Fruit fly (Drosophila melanogaster) whole organism, embryonic: ENCODE results near the gene Claspin.

ENCODE experiments used
- Abd-B ChIP-seq: fragments of 200-800 bp; sonication (Bioruptor generic); optimal IDR thresholded peaks from 2 replicates; lab custom pipeline; 2018; ENCODE audit warnings: missing biosample characterization, mild to moderate bottlenecking, missing genetic modification characterization, moderate library complexity
- Asciz ChIP-seq: fragments of 200-800 bp; sonication (Bioruptor generic); optimal IDR thresholded peaks from 2 replicates; lab custom pipeline; 2017; ENCODE audit warnings: missing biosample characterization, mild to moderate bottlenecking, missing genetic modification characterization, missing genetic modification reagents
- Atf6 ChIP-seq: fragments of 200-800 bp; sonication (Bioruptor generic); IDR thresholded peaks from 2 replicates; pipeline ENCODE4 v1.3.6; 2022; ENCODE audit warnings: missing biosample characterization, missing genetic modification characterization
- BEAF-32 ChIP-seq: fragments of 200-800 bp; sonication (Bioruptor generic); optimal IDR thresholded peaks from 3 replicates; lab custom pipeline; 2017; ENCODE audit warnings: missing biosample characterization, missing genetic modification characterization, mild to moderate bottlenecking, moderate library complexity, missing genetic modification reagents
- C15 ChIP-seq: fragments of 200-800 bp; sonication (Bioruptor generic); IDR thresholded peaks from 3 replicates; pipeline ENCODE4 v1.3.6; 2022; ENCODE audit warnings: missing biosample characterization, missing genetic modification characterization
- CG10654 ChIP-seq: fragments of 200-800 bp; sonication (Bioruptor generic); optimal IDR thresholded peaks from 2 replicates; lab custom pipeline; 2016; ENCODE audit warnings: missing biosample characterization, missing genetic modification characterization
- CG12071 ChIP-seq: fragments of 200-800 bp; sonication (Bioruptor generic); optimal IDR thresholded peaks from 3 replicates; lab custom pipeline; 2018; ENCODE audit warnings: missing biosample characterization, mild to moderate bottlenecking, missing genetic modification characterization
- CG12299 ChIP-seq: fragments of 200-800 bp; sonication (Bioruptor generic); optimal IDR thresholded peaks from 2 replicates; lab custom pipeline; 2018; ENCODE audit warnings: missing biosample characterization, mild to moderate bottlenecking, missing genetic modification characterization
- CG14710 ChIP-seq: fragments of 200-800 bp; sonication (Bioruptor generic); optimal IDR thresholded peaks from 3 replicates; lab custom pipeline; 2019; ENCODE audit warnings: missing biosample characterization, mild to moderate bottlenecking, missing genetic modification characterization, moderate library complexity
- CG1832 ChIP-seq: fragments of 200-800 bp; sonication (Bioruptor generic); optimal IDR thresholded peaks from 2 replicates; lab custom pipeline; 2017; ENCODE audit warnings: missing biosample characterization, mild to moderate bottlenecking, missing genetic modification characterization, inconsistent platforms
- CG2116 ChIP-seq: fragments of 200-800 bp; sonication (Bioruptor generic); optimal IDR thresholded peaks from 3 replicates; lab custom pipeline; 2018; ENCODE audit warnings: missing biosample characterization, mild to moderate bottlenecking, missing genetic modification characterization
- CG2199 ChIP-seq: fragments of 200-800 bp; sonication (Bioruptor generic); IDR thresholded peaks from 3 replicates; pipeline ENCODE4 v1.3.6; 2022; ENCODE audit warnings: missing biosample characterization, missing genetic modification characterization
- CG30403 ChIP-seq: fragments of 200-800 bp; sonication (Bioruptor generic); optimal IDR thresholded peaks from 3 replicates; lab custom pipeline; 2016; ENCODE audit warnings: missing biosample characterization, missing genetic modification characterization
- CG32532 ChIP-seq: fragments of 200-800 bp; sonication (Bioruptor generic); IDR thresholded peaks from 2 replicates; pipeline ENCODE4 v1.3.6; 2022; ENCODE audit warnings: missing biosample characterization, missing genetic modification characterization
- CG34422 ChIP-seq: fragments of 200-800 bp; sonication (Bioruptor generic); IDR thresholded peaks from 3 replicates; pipeline ENCODE4 v1.3.6; 2022; ENCODE audit warnings: missing biosample characterization, missing genetic modification characterization
- CG4707 ChIP-seq: fragments of 200-800 bp; sonication (Bioruptor generic); optimal IDR thresholded peaks from 2 replicates; lab custom pipeline; 2018; ENCODE audit warnings: missing biosample characterization, mild to moderate bottlenecking, missing genetic modification characterization, moderate library complexity
- CG5180 ChIP-seq: fragments of 200-800 bp; sonication (Bioruptor generic); optimal IDR thresholded peaks from 3 replicates; lab custom pipeline; 2017; ENCODE audit warnings: missing biosample characterization, missing genetic modification characterization, mild to moderate bottlenecking, moderate library complexity, missing genetic modification reagents
- CG6175 ChIP-seq: fragments of 200-800 bp; sonication (Bioruptor generic); IDR thresholded peaks from 3 replicates; pipeline ENCODE4 v1.3.6; 2022; ENCODE audit warnings: missing biosample characterization, missing genetic modification characterization
- CG6683 ChIP-seq: fragments of 200-800 bp; sonication (Bioruptor generic); optimal IDR thresholded peaks from 2 replicates; lab custom pipeline; 2017; ENCODE audit warnings: missing biosample characterization, mild to moderate bottlenecking, missing genetic modification characterization, missing genetic modification reagents
- CG6854 ChIP-seq: fragments of 200-800 bp; sonication (Bioruptor generic); optimal IDR thresholded peaks from 3 replicates; lab custom pipeline; 2017; ENCODE audit warnings: missing biosample characterization, mild to moderate bottlenecking, missing genetic modification characterization
- CG7839 ChIP-seq: fragments of 200-800 bp; sonication (Bioruptor generic); optimal IDR thresholded peaks from 3 replicates; lab custom pipeline; 2018; ENCODE audit warnings: missing biosample characterization, mild to moderate bottlenecking, missing genetic modification characterization, moderate library complexity
- Camta ChIP-seq: fragments of 200-800 bp; sonication (Bioruptor generic); optimal IDR thresholded peaks from 2 replicates; lab custom pipeline; 2016; ENCODE audit warnings: missing biosample characterization, missing genetic modification characterization
- D19A ChIP-seq: fragments of 200-800 bp; optimal IDR thresholded peaks from 3 replicates; lab custom pipeline; 2019; ENCODE audit warnings: missing biosample characterization, mild to moderate bottlenecking, missing genetic modification characterization, moderate library complexity
- Dfd ChIP-seq, 2 experiments: fragments of >200 bp; optimal IDR thresholded peaks; 2 replicates each; lab custom pipeline; 2017; ENCODE audit warnings: missing biosample characterization in 2 of 2, missing genetic modification characterization in 2 of 2
- Dll ChIP-seq: fragments of 200-800 bp; sonication (Bioruptor generic); IDR thresholded peaks from 4 replicates; pipeline ENCODE4 v1.3.6; 2022; ENCODE audit warnings: missing biosample characterization, missing genetic modification characterization; ENCODE audit not compliant: partially characterized antibody
- HLH3B ChIP-seq: fragments of 200-800 bp; sonication (Bioruptor generic); IDR thresholded peaks from 2 replicates; pipeline ENCODE4 v1.3.6; 2022; ENCODE audit warnings: missing biosample characterization, missing genetic modification characterization
- Hand ChIP-seq: fragments of 200-800 bp; sonication (Bioruptor generic); optimal IDR thresholded peaks from 2 replicates; lab custom pipeline; 2017; ENCODE audit warnings: mild to moderate bottlenecking, missing biosample characterization, missing genetic modification reagents, missing genetic modification characterization
- Kr ChIP-seq: fragments of 200-800 bp; sonication (Bioruptor generic); optimal IDR thresholded peaks from 2 replicates; lab custom pipeline; 2017; ENCODE audit warnings: missing biosample characterization, mild to moderate bottlenecking, missing genetic modification characterization
- MESR4 ChIP-seq: fragments of 200-800 bp; sonication (Bioruptor generic); optimal IDR thresholded peaks from 2 replicates; lab custom pipeline; 2018; ENCODE audit warnings: missing biosample characterization, mild to moderate bottlenecking, missing genetic modification characterization, moderate library complexity
- Nf-YC ChIP-seq: fragments of 200-800 bp; optimal IDR thresholded peaks from 3 replicates; lab custom pipeline; 2019; ENCODE audit warnings: missing biosample characterization, mild to moderate bottlenecking, missing genetic modification characterization, moderate library complexity
- Sin3A ChIP-seq: fragments of >200 bp; optimal IDR thresholded peaks from 2 replicates; lab custom pipeline; 2018
- Stat92E ChIP-seq, 3 experiments: fragments of >200 bp in 2 of 3; fragments of 200-800 bp in 1 of 3; sonication (Bioruptor generic) in 1 of 3; optimal IDR thresholded peaks; 2 replicates each; lab custom pipeline; 2017 to 2019; ENCODE audit warnings: missing biosample characterization in 3 of 3, missing genetic modification characterization in 3 of 3, mild to moderate bottlenecking in 1 of 3, moderate library complexity in 1 of 3
- ab ChIP-seq: fragments of 200-800 bp; sonication (Bioruptor generic); optimal IDR thresholded peaks from 2 replicates; lab custom pipeline; 2016; ENCODE audit warnings: missing biosample characterization, missing genetic modification characterization
- ac ChIP-seq: fragments of 200-800 bp; sonication (Bioruptor generic); optimal IDR thresholded peaks from 3 replicates; lab custom pipeline; 2017; ENCODE audit warnings: missing biosample characterization, mild to moderate bottlenecking, missing genetic modification characterization
- ase ChIP-seq: fragments of 200-800 bp; sonication (Bioruptor generic); IDR thresholded peaks from 3 replicates; pipeline ENCODE4 v1.3.6; 2022; ENCODE audit warnings: missing biosample characterization, missing genetic modification characterization
- bcd ChIP-seq: fragments of 200-800 bp; sonication (Bioruptor generic); optimal IDR thresholded peaks from 2 replicates; lab custom pipeline; 2017; ENCODE audit warnings: missing biosample characterization, mild to moderate bottlenecking, missing genetic modification characterization
- br ChIP-seq: fragments of >200 bp; optimal IDR thresholded peaks from 2 replicates; lab custom pipeline; 2017
- caup ChIP-seq: fragments of 200-800 bp; sonication (Bioruptor generic); optimal IDR thresholded peaks from 3 replicates; lab custom pipeline; 2017; ENCODE audit warnings: missing biosample characterization, mild to moderate bottlenecking, missing genetic modification characterization, moderate library complexity; ENCODE audit not compliant: severe bottlenecking
- ci ChIP-seq: fragments of 200-800 bp; sonication (Bioruptor generic); IDR thresholded peaks from 3 replicates; pipeline ENCODE4 v1.3.6; 2022; ENCODE audit warnings: missing biosample characterization, missing genetic modification characterization
- danr ChIP-seq: fragments of 200-800 bp; sonication (Bioruptor generic); IDR thresholded peaks from 2 replicates; pipeline ENCODE4 v1.3.6; 2022; ENCODE audit warnings: missing biosample characterization, missing genetic modification characterization
- lab ChIP-seq: fragments of 200-800 bp; sonication (Bioruptor generic); optimal IDR thresholded peaks from 3 replicates; lab custom pipeline; 2017; ENCODE audit warnings: missing biosample characterization, missing genetic modification characterization, mild to moderate bottlenecking, moderate library complexity, missing genetic modification reagents
- lbe ChIP-seq: fragments of 200-800 bp; sonication (Bioruptor generic); optimal IDR thresholded peaks from 2 replicates; lab custom pipeline; 2016; ENCODE audit warnings: missing biosample characterization, mild to moderate bottlenecking, missing genetic modification characterization
- nerfin-1 ChIP-seq: fragments of 200-800 bp; sonication (Bioruptor generic); optimal IDR thresholded peaks from 3 replicates; lab custom pipeline; 2019; ENCODE audit warnings: missing biosample characterization, mild to moderate bottlenecking, missing genetic modification characterization, moderate library complexity
- nom ChIP-seq: fragments of 200-800 bp; sonication (Bioruptor generic); optimal IDR thresholded peaks from 2 replicates; lab custom pipeline; 2017; ENCODE audit warnings: missing biosample characterization, missing genetic modification characterization, mild to moderate bottlenecking, moderate library complexity, missing genetic modification reagents
- oc ChIP-seq: fragments of 200-800 bp; sonication (Bioruptor generic); optimal IDR thresholded peaks from 2 replicates; lab custom pipeline; 2018; ENCODE audit warnings: missing biosample characterization, mild to moderate bottlenecking, missing genetic modification characterization, moderate library complexity
- row ChIP-seq: fragments of 200-800 bp; sonication (Bioruptor generic); IDR thresholded peaks from 3 replicates; pipeline ENCODE4 v1.3.6; 2022; ENCODE audit warnings: missing biosample characterization, missing genetic modification characterization
- sqz ChIP-seq: fragments of 200-800 bp; sonication (Bioruptor generic); optimal IDR thresholded peaks from 3 replicates; lab custom pipeline; 2018; ENCODE audit warnings: missing biosample characterization, mild to moderate bottlenecking, missing genetic modification characterization
- vnd ChIP-seq: fragments of 200-800 bp; sonication (Bioruptor generic); IDR thresholded peaks from 3 replicates; pipeline ENCODE4 v1.3.6; 2022; ENCODE audit warnings: missing biosample characterization, missing genetic modification characterization; ENCODE audit not compliant: partially characterized antibody
- vvl ChIP-seq: fragments of 200-800 bp; sonication (Bioruptor generic); IDR thresholded peaks from 2 replicates; pipeline ENCODE4 v1.3.6; 2022; ENCODE audit warnings: missing biosample characterization, missing genetic modification characterization
- wdn ChIP-seq: fragments of 200-800 bp; sonication (Bioruptor generic); IDR thresholded peaks from 2 replicates; pipeline ENCODE4 v1.3.6; 2022; ENCODE audit warnings: missing biosample characterization, missing genetic modification characterization
- z ChIP-seq: fragments of 200-800 bp; sonication (Bioruptor generic); IDR thresholded peaks from 3 replicates; pipeline ENCODE4 v1.3.6; 2022; ENCODE audit warnings: missing biosample characterization, missing genetic modification characterization

Claspin gene

DNA sequence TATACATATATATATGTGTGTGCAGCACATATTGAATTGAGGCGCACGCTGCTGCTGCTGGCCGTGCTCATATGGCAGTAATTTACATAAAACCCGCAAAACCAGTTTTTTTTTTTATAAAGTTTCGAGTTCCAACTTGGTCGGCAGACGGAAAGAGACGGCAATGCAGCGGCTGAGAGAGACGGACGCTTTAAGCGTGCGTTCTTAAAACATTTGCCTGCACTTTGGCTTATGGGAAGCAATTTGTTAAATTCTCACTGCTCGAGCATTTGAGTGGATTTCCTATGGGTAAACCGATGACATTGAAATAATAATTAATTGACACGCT, 47.1 kb downstream of the Claspin start (continued):
- TF ChIP-seq CG30403: no peak
- TF ChIP-seq CG12299 (tag; lab: Kevin White, UChicago): no peak
- TF ChIP-seq CG2116 (GFP tag; lab: Kevin White, UChicago): no peak
- TF ChIP-seq oc (tag; lab: Kevin White, UChicago): no peak
- peak; percentile 74; the same call in 2 of the 3 replicates for TF ChIP-seq z (GFP tag; lab: Robert Waterston, UW)
- TF ChIP-seq Nf-YC: peak; percentile 1
- no peak for TF ChIP-seq D19A
- TF ChIP-seq Sin3A (lab: Kevin White, UChicago): no peak
- TF ChIP-seq CG14710: no peak
- TF ChIP-seq CG6854 (GFP tag; lab: Kevin White, UChicago): no peak
- peak; percentile 2 for TF ChIP-seq nerfin-1
- no peak for TF ChIP-seq CG7839 (tag; lab: Kevin White, UChicago)
- TF ChIP-seq CG2199 (GFP tag; lab: Robert Waterston, UW): 0 out of 3 replicates have a peak, but pooled peaks have one; percentile 68
- TF ChIP-seq danr (GFP tag; lab: Robert Waterston, UW): no peak
- TF ChIP-seq Stat92E (GFP tag; optimal IDR thresholded peaks at IDR 0.05; lab: Kevin White, UChicago): no peak
- no peak for TF ChIP-seq Atf6
- no peak for TF ChIP-seq CG6683 (GFP tag; lab: Kevin White, UChicago)
- TF ChIP-seq ac: no peak
- TF ChIP-seq Asciz (GFP tag; lab: Kevin White, UChicago): no peak
- TF ChIP-seq Kr: no peak
- no peak for TF ChIP-seq Dfd (GFP tag; optimal IDR thresholded peaks at IDR 0.05; lab: Kevin White, UChicago)
- TF ChIP-seq br (lab: Kevin White, UChicago): no peak
- no peak for TF ChIP-seq CG34422
- no peak for TF ChIP-seq CG12071 (GFP tag; lab: Kevin White, UChicago)
- TF ChIP-seq Dll (GFP tag; lab: Robert Waterston, UW): no peak
- no peak for TF ChIP-seq ab (GFP tag; lab: Kevin White, UChicago)
- no peak for TF ChIP-seq Hand (GFP tag; lab: Kevin White, UChicago)
- TF ChIP-seq lab (GFP tag; lab: Kevin White, UChicago): no peak
- TF ChIP-seq ase (GFP tag; lab: Robert Waterston, UW): no peak
- 0 out of 3 replicates have a peak, but pooled peaks have one; percentile 21 for TF ChIP-seq ci (GFP tag; lab: Robert Waterston, UW)
- TF ChIP-seq Abd-B: no peak
- no peak for TF ChIP-seq bcd (GFP tag; lab: Kevin White, UChicago)
- no peak for TF ChIP-seq CG5180 (GFP tag; lab: Kevin White, UChicago)
- TF ChIP-seq CG32532 (GFP tag; lab: Robert Waterston, UW): no peak
- TF ChIP-seq sqz (GFP tag; lab: Kevin White, UChicago): peak; percentile 100
- TF ChIP-seq CG6175 (GFP tag; lab: Robert Waterston, UW): no peak
- TF ChIP-seq nom (GFP tag; lab: Kevin White, UChicago): peak; percentile 11
- TF ChIP-seq BEAF-32 (GFP tag; lab: Kevin White, UChicago): no peak
- peak; percentile 37 for TF ChIP-seq lbe (GFP tag; lab: Kevin White, UChicago)
- TF ChIP-seq CG1832: peak; percentile 55
- TF ChIP-seq CG4707: no peak
- TF ChIP-seq Camta (GFP tag; lab: Kevin White, UChicago): no peak
- TF ChIP-seq vnd (GFP tag; lab: Robert Waterston, UW): no peak
- TF ChIP-seq wdn (GFP tag; lab: Robert Waterston, UW): no peak
- TF ChIP-seq row: no peak
- peak; percentile 77 for TF ChIP-seq vvl (GFP tag; lab: Robert Waterston, UW)
- no peak for TF ChIP-seq CG10654 (GFP tag; lab: Kevin White, UChicago)
- no peak for TF ChIP-seq MESR4 (GFP tag; lab: Kevin White, UChicago)
- no peak for TF ChIP-seq C15 (GFP tag; lab: Robert Waterston, UW)
- TF ChIP-seq caup (GFP tag; lab: Kevin White, UChicago): no peak
- TF ChIP-seq HLH3B: no peak
